Worm (Caenorhabditis elegans): ENCODE data around the gene srbc-26.

The srbc-26 gene

ce11 chrV:17211989-17212731, 40.5 kb downstream of the srbc-26 start, which contains the start of gene srh-236:
Gene srh-236 (minus strand): TSS chrV:17212039.
- TF ChIP-seq ham-2 (GFP tag; optimal IDR thresholded peaks at IDR 0.05) (no peak), ces-1 (GFP tag; optimal IDR thresholded peaks at IDR 0.05) (no peak), unc-120 (tag; optimal IDR thresholded peaks at IDR 0.05; ENCODE audit: poor library complexity, severe bottlenecking) (no peak), lin-32 (GFP tag; optimal IDR thresholded peaks at IDR 0.05) (no peak), elt-3 (tag; optimal IDR thresholded peaks at IDR 0.05) (no peak), ceh-83 (GFP tag; optimal IDR thresholded peaks at IDR 0.05) (no peak), unc-39 (tag; optimal IDR thresholded peaks at IDR 0.05) (no peak), blmp-1 (tag; optimal IDR thresholded peaks at IDR 0.05) (no peak), M03D4.4 (tag; optimal IDR thresholded peaks at IDR 0.05) (no peak), ceh-43 (GFP tag; optimal IDR thresholded peaks at IDR 0.05) (no peak), lsy-2 (tag; optimal IDR thresholded peaks at IDR 0.05) (no peak), zip-8 (tag; optimal IDR thresholded peaks at IDR 0.05) (no peak), nhr-12 (tag; optimal IDR thresholded peaks at IDR 0.05) (no peak), drap-1 (GFP tag; optimal IDR thresholded peaks at IDR 0.05) (no peak), nhr-76 (tag; optimal IDR thresholded peaks at IDR 0.05) (no peak)

ce11 chrV:17212743-17213142, 41.1 kb downstream of the srbc-26 start, which contains the start of gene srh-113:
Gene srh-113 (plus strand): TSS chrV:17213043.
- TF ChIP-seq tbx-8 (GFP tag; optimal IDR thresholded peaks at IDR 0.05) (no peak), ztf-11 (tag; optimal IDR thresholded peaks at IDR 0.05) (no peak), pha-4 (tag; optimal IDR thresholded peaks at IDR 0.05) (no peak), nhr-12 (tag; optimal IDR thresholded peaks at IDR 0.05) (no peak), ham-2 (GFP tag; optimal IDR thresholded peaks at IDR 0.05) (no peak), blmp-1 (tag; optimal IDR thresholded peaks at IDR 0.05) (no peak), bed-3 (GFP tag; optimal IDR thresholded peaks at IDR 0.05) (no peak), mls-2 (tag; optimal IDR thresholded peaks at IDR 0.05) (no peak), unc-39 (tag; optimal IDR thresholded peaks at IDR 0.05) (no peak), ceh-39 (tag; optimal IDR thresholded peaks at IDR 0.05) (no peak), nhr-237 (tag; optimal IDR thresholded peaks at IDR 0.05) (no peak), nhr-2 (tag; optimal IDR thresholded peaks at IDR 0.05) (no peak), unc-62 (GFP tag; optimal IDR thresholded peaks at IDR 0.05) (no peak), ces-1 (GFP tag; optimal IDR thresholded peaks at IDR 0.05) (no peak), nhr-28 (tag; optimal IDR thresholded peaks at IDR 0.05) (no peak), ceh-43 (GFP tag; optimal IDR thresholded peaks at IDR 0.05) (no peak), elt-1 (tag; optimal IDR thresholded peaks at IDR 0.05; ENCODE audit: borderline replicate concordance, insufficient read depth) (no peak), ceh-83 (GFP tag; optimal IDR thresholded peaks at IDR 0.05) (no peak)

ce11 chrV:17215602-17216001, 44.0 kb downstream of the srbc-26 start:
- TF ChIP-seq drap-1 (GFP tag; optimal IDR thresholded peaks at IDR 0.05) = no peak
- no peak for TF ChIP-seq M03D4.4 (tag; optimal IDR thresholded peaks at IDR 0.05)
- TF ChIP-seq ceh-39 (tag; optimal IDR thresholded peaks at IDR 0.05) = no peak
- no peak for TF ChIP-seq pha-4 (tag; optimal IDR thresholded peaks at IDR 0.05)
- TF ChIP-seq mep-1 (tag; optimal IDR thresholded peaks at IDR 0.05) = no peak
- no peak for TF ChIP-seq mab-5 (tag; optimal IDR thresholded peaks at IDR 0.05)
- TF ChIP-seq elt-1 (tag; optimal IDR thresholded peaks at IDR 0.05; ENCODE audit: borderline replicate concordance, insufficient read depth) = no peak
- no peak for TF ChIP-seq lin-32 (GFP tag; optimal IDR thresholded peaks at IDR 0.05)
- no peak for TF ChIP-seq nhr-76 (tag; optimal IDR thresholded peaks at IDR 0.05)
- TF ChIP-seq hlh-1 (tag; optimal IDR thresholded peaks at IDR 0.05) = no peak
- no peak for TF ChIP-seq ceh-43 (GFP tag; optimal IDR thresholded peaks at IDR 0.05)
- no peak for TF ChIP-seq flh-1 (GFP tag; optimal IDR thresholded peaks at IDR 0.05)
- TF ChIP-seq elt-3 (tag; optimal IDR thresholded peaks at IDR 0.05) = no peak
- TF ChIP-seq lin-13 (tag; optimal IDR thresholded peaks at IDR 0.05) = no peak
- TF ChIP-seq zip-8 (tag; optimal IDR thresholded peaks at IDR 0.05) = no peak

ce11 chrV:17217690-17218089, 46.0 kb downstream of the srbc-26 start, which contains the start of gene srbc-62:
Gene srbc-62 (plus strand): TSS chrV:17217990.
- TF ChIP-seq nhr-237 (tag; optimal IDR thresholded peaks at IDR 0.05) (no peak), ceh-83 (GFP tag; optimal IDR thresholded peaks at IDR 0.05) (no peak), sem-2 (GFP tag; optimal IDR thresholded peaks at IDR 0.05) (no peak), cnd-1 (tag; optimal IDR thresholded peaks at IDR 0.05) (no peak), nhr-76 (tag; optimal IDR thresholded peaks at IDR 0.05) (no peak), unc-62 (GFP tag; optimal IDR thresholded peaks at IDR 0.05) (no peak), hlh-1 (tag; optimal IDR thresholded peaks at IDR 0.05) (no peak), lsy-2 (tag; optimal IDR thresholded peaks at IDR 0.05) (no peak), elt-3 (tag; optimal IDR thresholded peaks at IDR 0.05) (no peak), sptf-1 (tag; optimal IDR thresholded peaks at IDR 0.05) (no peak), unc-39 (tag; optimal IDR thresholded peaks at IDR 0.05) (no peak), nhr-28 (tag; optimal IDR thresholded peaks at IDR 0.05) (no peak), ztf-11 (tag; optimal IDR thresholded peaks at IDR 0.05) (no peak), pha-4 (tag; optimal IDR thresholded peaks at IDR 0.05) (no peak), bed-3 (GFP tag; optimal IDR thresholded peaks at IDR 0.05) (no peak), lin-13 (tag; optimal IDR thresholded peaks at IDR 0.05) (no peak), mls-2 (tag; optimal IDR thresholded peaks at IDR 0.05) (no peak)

Data from whole organism, mixed stage, embryonic.